Worm (Caenorhabditis elegans): ENCODE data around the gene baz-2.

baz-2 gene

ce11 chrIII:7608223-7608622, 47.6 kb downstream of the baz-2 start, which contains the start of gene T04A6.3:
Gene T04A6.3 (minus strand): TSS chrIII:7608323.
- TF ChIP-seq unc-39 (tag; optimal IDR thresholded peaks at IDR 0.05), result no peak
- no peak for TF ChIP-seq ham-2 (GFP tag; optimal IDR thresholded peaks at IDR 0.05)
- no peak for TF ChIP-seq lin-13 (tag; optimal IDR thresholded peaks at IDR 0.05)
- TF ChIP-seq elt-3 (tag; optimal IDR thresholded peaks at IDR 0.05), result no peak

Data from whole organism, mixed stage, embryonic.